Worm (Caenorhabditis elegans) whole organism, young adult: ENCODE results near the gene col-10.

Experiments
- B0035.1 ChIP-seq: sonication (generic microtip); optimal IDR thresholded peaks from 2 replicates; lab custom pipeline; 2016; ENCODE audit warnings: missing genetic modification characterization, mild to moderate bottlenecking, missing compliant biosample characterization, missing genotype, missing genetic modification reagents
- ama-1 ChIP-seq, 3 experiments: fragments of 150-350 bp in 1 of 3; sonication (generic microtip) in 2 of 3; optimal IDR thresholded peaks; 2 replicates each; lab custom pipeline; 2014 to 2018; ENCODE audit warnings: missing biosample characterization in 2 of 3, missing genetic modification characterization in 2 of 3, missing genetic modification reagents in 2 of 3
- efl-1 ChIP-seq: fragments of 150-350 bp; optimal IDR thresholded peaks from 2 replicates; lab custom pipeline; 2014; ENCODE audit warnings: missing biosample characterization, missing genetic modification reagents, missing genetic modification characterization
- egl-18 ChIP-seq: fragments of 200-800 bp; sonication (Bioruptor generic); IDR thresholded peaks from 2 replicates; pipeline ENCODE4 v1.3.6; 2022; ENCODE audit warnings: missing genetic modification reagents, missing genetic modification characterization, missing compliant biosample characterization
- lir-1 ChIP-seq: fragments of 200-800 bp; sonication (Bioruptor generic); conservative IDR thresholded peaks from 2 replicates; pipeline ENCODE4 v1.3.6; 2022; ENCODE audit warnings: missing genetic modification reagents, missing genetic modification characterization, missing compliant biosample characterization
- nhr-90 ChIP-seq: sonication (generic microtip); optimal IDR thresholded peaks from 2 replicates; lab custom pipeline; 2016; ENCODE audit warnings: missing genotype, mild to moderate bottlenecking, missing genetic modification characterization, missing compliant biosample characterization

DNA sequence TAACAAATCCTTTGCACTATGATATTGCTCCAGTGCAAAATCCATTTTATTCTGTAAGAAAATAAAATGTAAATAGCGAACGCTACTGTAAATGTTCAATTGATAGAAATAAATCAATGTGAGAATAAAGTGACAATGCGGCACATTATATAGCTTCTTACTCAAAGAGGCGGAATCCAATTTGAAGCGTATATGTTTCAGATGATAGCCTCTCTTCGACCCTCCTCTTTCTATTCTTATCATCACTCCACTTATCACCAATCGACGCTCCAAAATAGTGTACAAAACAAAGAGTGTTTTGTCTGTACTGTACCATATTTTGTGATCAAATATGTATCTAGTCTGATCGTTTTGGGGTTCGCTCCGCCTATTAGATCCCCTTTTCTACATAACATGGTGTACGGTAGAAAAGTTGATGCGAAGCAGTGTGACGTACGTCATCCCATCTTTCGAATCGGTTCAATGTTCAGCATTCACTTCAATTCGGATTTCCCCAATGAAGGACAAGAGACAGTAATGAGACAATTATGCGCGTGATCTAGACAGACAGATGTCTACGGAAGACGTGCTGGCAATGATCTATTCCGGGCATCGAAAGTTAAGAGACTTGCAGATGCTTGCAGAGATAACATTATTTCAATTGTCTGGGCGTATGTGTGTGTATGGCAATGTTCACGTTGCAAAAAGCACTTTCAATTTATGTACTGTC is 18.1 kb downstream of the col-10 start, which contains the start of gene spl-2:
- TF ChIP-seq nhr-90 (no peak), efl-1 (GFP tag; lab: Kevin White, UChicago) (no peak), ama-1 (optimal IDR thresholded peaks at IDR 0.05; lab: Kevin White, UChicago) (no peak), ama-1 (GFP tag; optimal IDR thresholded peaks at IDR 0.05; lab: Kevin White, UChicago) (no peak), B0035.1 (tag; lab: Kevin White, UChicago) (no peak), lir-1 (GFP tag; lab: Robert Waterston, UW) (no peak), egl-18 (GFP tag; lab: Robert Waterston, UW) (no peak)
